Fruit fly (Drosophila melanogaster): Measurements from ENCODE around the gene Kots.

DNA sequence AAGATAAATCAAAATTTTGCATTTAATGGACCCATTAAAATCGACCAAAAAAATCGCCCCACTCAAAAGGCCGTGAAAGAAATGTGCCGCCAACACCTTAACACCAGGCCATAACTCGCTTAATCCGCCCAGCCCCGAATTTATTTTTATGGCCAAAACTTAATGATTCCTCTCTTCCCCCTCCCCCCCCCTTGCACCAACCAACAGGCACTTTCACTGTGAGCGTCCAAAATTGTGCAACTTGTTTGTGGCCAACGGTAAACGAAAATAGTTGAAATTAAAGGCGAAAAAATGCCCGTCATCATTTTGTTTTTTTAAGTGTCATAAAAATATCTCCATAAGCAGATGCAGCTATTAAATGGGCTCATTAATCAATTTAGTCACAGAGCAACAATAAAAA lies 17.9 kb downstream of the Kots start:
- no peak for TF ChIP-seq CG14711 (tag; optimal IDR thresholded peaks at IDR 0.05)
- no peak for TF ChIP-seq CG7045 (GFP tag; optimal IDR thresholded peaks at IDR 0.05)
- no peak for TF ChIP-seq CG1620 (GFP tag; optimal IDR thresholded peaks at IDR 0.05)
- TF ChIP-seq pad (GFP tag; optimal IDR thresholded peaks at IDR 0.05) = no peak
- no peak for TF ChIP-seq ovo (GFP tag; optimal IDR thresholded peaks at IDR 0.05)
- TF ChIP-seq tj (GFP tag; optimal IDR thresholded peaks at IDR 0.05) = no peak
- no peak for TF ChIP-seq CG11617 (GFP tag; optimal IDR thresholded peaks at IDR 0.05)
- no peak for TF ChIP-seq Hr96 (GFP tag; optimal IDR thresholded peaks at IDR 0.05)
- TF ChIP-seq bab1 (GFP tag; optimal IDR thresholded peaks at IDR 0.05) = no peak
